Worm (Caenorhabditis elegans) whole organism, midembryonic: ENCODE results near the gene try-9.

Source experiments
- T22C8.4 ChIP-seq: fragments of 200-800 bp; sonication (Bioruptor generic); IDR thresholded peaks from 2 replicates; pipeline ENCODE4 v1.3.6; 2022; ENCODE audit warnings: missing genetic modification characterization, missing compliant biosample characterization
- cog-1 ChIP-seq: sonication (generic microtip); optimal IDR thresholded peaks from 2 replicates; lab custom pipeline; 2016; ENCODE audit warnings: missing genetic modification characterization, missing compliant biosample characterization
- flt-1 ChIP-seq: fragments of 200-800 bp; sonication (Bioruptor generic); IDR thresholded peaks from 2 replicates; pipeline ENCODE4 v1.3.6; 2022; ENCODE audit warnings: missing genetic modification characterization, missing compliant biosample characterization
- klf-2 ChIP-seq: fragments of 200-800 bp; sonication (Bioruptor generic); conservative IDR thresholded peaks from 2 replicates; pipeline ENCODE4 v1.3.6; 2022; ENCODE audit warnings: missing genetic modification reagents, missing genetic modification characterization, missing compliant biosample characterization
- med-1 ChIP-seq: sonication (generic microtip); optimal IDR thresholded peaks from 2 replicates; lab custom pipeline; 2017; ENCODE audit warnings: missing genetic modification characterization, mild to moderate bottlenecking, missing compliant biosample characterization, antibody characterized with exemption, missing genetic modification reagents; ENCODE audit not compliant: insufficient read depth
- ref-1 ChIP-seq: fragments of 200-800 bp; sonication (Bioruptor generic); conservative IDR thresholded peaks from 2 replicates; pipeline ENCODE4 v1.3.6; 2022; ENCODE audit warnings: missing genetic modification reagents, missing genetic modification characterization, missing compliant biosample characterization
- tab-1 ChIP-seq: fragments of 200-800 bp; sonication (Bioruptor generic); IDR thresholded peaks from 2 replicates; pipeline ENCODE4 v1.3.6; 2022; ENCODE audit warnings: missing genetic modification characterization, missing compliant biosample characterization
- ztf-23 ChIP-seq: fragments of 200-800 bp; sonication (Bioruptor generic); IDR thresholded peaks from 2 replicates; pipeline ENCODE4 v1.3.6; 2022; ENCODE audit warnings: missing genetic modification reagents, missing genetic modification characterization, missing compliant biosample characterization
- ztf-29 ChIP-seq: fragments of 200-800 bp; sonication (Bioruptor generic); IDR thresholded peaks from 2 replicates; pipeline ENCODE4 v1.3.6; 2022; ENCODE audit warnings: missing genetic modification reagents, missing genetic modification characterization, missing compliant biosample characterization

try-9 gene

DNA sequence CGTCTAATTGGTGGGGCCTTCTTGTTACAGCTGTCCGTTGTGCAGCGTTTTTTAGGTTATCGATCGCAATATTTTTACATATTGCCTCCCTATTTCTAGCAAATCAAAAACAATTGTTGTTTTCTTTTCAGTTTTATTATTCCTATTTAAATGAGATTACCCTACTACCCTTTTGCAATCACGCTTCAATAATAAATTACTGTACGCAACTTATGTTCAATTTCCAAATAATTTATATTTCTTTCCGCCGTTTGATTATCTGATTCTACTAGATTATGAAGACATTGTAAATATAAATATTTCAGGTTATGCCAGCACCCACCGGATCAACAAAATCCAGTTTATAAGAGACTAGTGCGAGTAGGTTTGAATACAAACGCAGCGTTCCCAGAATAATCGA, 37.3 kb downstream of the try-9 start, which contains the start of gene ZK430.5:
TSS of gene ZK430.5 (plus strand) at position 301 of the 400 bp plus-strand sequence.
- TF ChIP-seq flt-1 (GFP tag; lab: Robert Waterston, UW) (no peak), ztf-23 (GFP tag; lab: Robert Waterston, UW) (no peak), tab-1 (GFP tag; lab: Robert Waterston, UW) (no peak), ztf-29 (GFP tag; lab: Robert Waterston, UW) (no peak), klf-2 (GFP tag; lab: Robert Waterston, UW) (no peak), cog-1 (tag; lab: Kevin White, UChicago) (no peak), T22C8.4 (no peak), med-1 (GFP tag; lab: Kevin White, UChicago) (no peak), ref-1 (GFP tag; lab: Robert Waterston, UW) (no peak)

- TF ChIP-seq ztf-23 (GFP tag; lab: Robert Waterston, UW) (no peak), ref-1 (GFP tag; lab: Robert Waterston, UW) (no peak), cog-1 (tag; lab: Kevin White, UChicago) (no peak), tab-1 (GFP tag; lab: Robert Waterston, UW) (no peak), flt-1 (GFP tag; lab: Robert Waterston, UW) (no peak)
These were observed 41.6 kb downstream of the try-9 start for ce11 chrII:4409650-4410049.

DNA sequence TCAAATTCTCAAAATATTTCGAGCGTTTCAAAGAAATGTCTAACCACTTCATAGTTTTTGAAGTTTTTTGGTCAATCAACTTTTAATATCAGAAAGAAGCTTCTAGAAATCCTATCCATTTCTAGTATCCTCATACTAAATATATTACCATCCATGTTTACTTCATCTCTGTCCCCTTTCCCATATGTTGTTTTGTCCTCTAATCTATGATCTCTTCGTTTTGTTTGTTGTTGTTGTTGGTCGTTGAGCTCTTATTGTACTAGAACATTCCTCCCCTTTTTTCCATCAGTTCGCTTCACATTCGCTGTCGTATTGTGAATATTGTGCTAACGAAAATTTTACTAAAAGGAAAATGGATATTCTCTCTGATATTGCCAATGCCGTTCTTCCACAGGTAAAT, 49.3 kb downstream of the try-9 start, which contains the start of gene sod-5:
TSS of gene sod-5 (plus strand) at position 301 of the 400 bp plus-strand sequence.
- TF ChIP-seq ztf-23 (GFP tag; lab: Robert Waterston, UW): no peak
- TF ChIP-seq ref-1 (GFP tag; lab: Robert Waterston, UW): no peak
- no peak for TF ChIP-seq klf-2 (GFP tag; lab: Robert Waterston, UW)
- TF ChIP-seq T22C8.4: no peak
- no peak for TF ChIP-seq cog-1 (tag; lab: Kevin White, UChicago)
- TF ChIP-seq med-1 (GFP tag; lab: Kevin White, UChicago): no peak
